Worm (Caenorhabditis elegans) whole organism, young adult: Measurements from ENCODE around the gene bre-5.

Experiments
- B0019.2 ChIP-seq: fragments of 200-800 bp; sonication (Bioruptor generic); conservative IDR thresholded peaks from 2 replicates; pipeline ENCODE4 v1.3.6; 2022; ENCODE audit warnings: missing genetic modification reagents, missing genetic modification characterization, missing compliant biosample characterization
- C06A6.2 ChIP-seq: fragments of 200-800 bp; sonication (Bioruptor generic); conservative IDR thresholded peaks from 2 replicates; pipeline ENCODE4 v1.3.6; 2022; ENCODE audit warnings: missing genetic modification characterization, missing compliant biosample characterization
- ZK185.1 ChIP-seq: sonication (generic microtip); optimal IDR thresholded peaks from 2 replicates; lab custom pipeline; 2016; ENCODE audit warnings: mild to moderate bottlenecking, missing genetic modification characterization, missing compliant biosample characterization; ENCODE audit not compliant: poor library complexity, severe bottlenecking
- akir-1 ChIP-seq: fragments of 200-800 bp; sonication (Bioruptor generic); optimal IDR thresholded peaks from 2 replicates; lab custom pipeline; 2018; ENCODE audit warnings: mild to moderate bottlenecking, missing genetic modification characterization, moderate library complexity, missing compliant biosample characterization
- ama-1 ChIP-seq, 3 experiments: fragments of 150-350 bp in 1 of 3; sonication (generic microtip) in 2 of 3; optimal IDR thresholded peaks; 2 replicates each; lab custom pipeline; 2014 to 2018; ENCODE audit warnings: missing biosample characterization in 2 of 3, missing genetic modification characterization in 2 of 3, missing genetic modification reagents in 2 of 3
- attf-6 ChIP-seq: fragments of 200-800 bp; sonication (Bioruptor generic); IDR thresholded peaks from 2 replicates; pipeline ENCODE4 v1.3.6; 2022; ENCODE audit warnings: missing genetic modification reagents, missing genetic modification characterization, missing compliant biosample characterization
- ceh-100 ChIP-seq: fragments of 200-800 bp; sonication (Bioruptor generic); IDR thresholded peaks from 2 replicates; pipeline ENCODE4 v1.3.6; 2022; ENCODE audit warnings: missing genetic modification reagents, missing genetic modification characterization, missing compliant biosample characterization
- nfya-1 ChIP-seq: sonication (generic microtip); optimal IDR thresholded peaks from 2 replicates; lab custom pipeline; 2017; ENCODE audit warnings: antibody characterized with exemption, missing compliant biosample characterization, missing genetic modification characterization, borderline replicate concordance; ENCODE audit not compliant: insufficient read depth
- nhr-90 ChIP-seq: sonication (generic microtip); optimal IDR thresholded peaks from 2 replicates; lab custom pipeline; 2016; ENCODE audit warnings: missing genotype, mild to moderate bottlenecking, missing genetic modification characterization, missing compliant biosample characterization
- pha-4 ChIP-seq: fragments of 150-350 bp; sonication (generic microtip); optimal IDR thresholded peaks from 2 replicates; lab custom pipeline; 2014; ENCODE audit warnings: missing biosample characterization, missing genetic modification reagents, missing genetic modification characterization
- snpc-4 ChIP-seq, 5 experiments: fragments of 150-350 bp in 1 of 5; sonication (generic microtip) in 4 of 5; optimal IDR thresholded peaks; 2 replicates each; lab custom pipeline; 2014 to 2018; ENCODE audit warnings: missing genetic modification characterization in 5 of 5, missing biosample characterization in 3 of 5, antibody characterized with exemption in 2 of 5, mild to moderate bottlenecking in 2 of 5, missing compliant biosample characterization in 2 of 5, missing genotype in 2 of 5, moderate library complexity in 2 of 5, missing genetic modification reagents in 1 of 5
- ztf-28 ChIP-seq: fragments of 200-800 bp; sonication (Bioruptor generic); IDR thresholded peaks from 2 replicates; pipeline ENCODE4 v1.3.6; 2022; ENCODE audit warnings: missing genetic modification reagents, missing genetic modification characterization, missing compliant biosample characterization

- TF ChIP-seq attf-6 (GFP tag; lab: Robert Waterston, UW) (no peak), nfya-1 (no peak), ceh-100 (no peak), ztf-28 (GFP tag; lab: Robert Waterston, UW) (no peak), nhr-90 (tag; lab: Kevin White, UChicago) (no peak), C06A6.2 (GFP tag; lab: Robert Waterston, UW) (no peak), B0019.2 (GFP tag; lab: Robert Waterston, UW) (no peak), pha-4 (tag; lab: Kevin White, UChicago) (no peak), ama-1 (optimal IDR thresholded peaks at IDR 0.05; lab: Kevin White, UChicago) (no peak), ama-1 (GFP tag; optimal IDR thresholded peaks at IDR 0.05; lab: Kevin White, UChicago) (no peak), ZK185.1 (tag; lab: Kevin White, UChicago) (no peak), snpc-4 (GFP tag; optimal IDR thresholded peaks at IDR 0.05; lab: Kevin White, UChicago) (no peak), snpc-4 (tag; optimal IDR thresholded peaks at IDR 0.05; lab: Kevin White, UChicago) (no peak), akir-1 (GFP tag; lab: Kevin White, UChicago) (no peak)
Measured at ce11 chrIV:12040431-12040830, 10.6 kb downstream of the bre-5 start.
